Worm (Caenorhabditis elegans): ENCODE results near the gene chw-1.

Gene chw-1

DNA sequence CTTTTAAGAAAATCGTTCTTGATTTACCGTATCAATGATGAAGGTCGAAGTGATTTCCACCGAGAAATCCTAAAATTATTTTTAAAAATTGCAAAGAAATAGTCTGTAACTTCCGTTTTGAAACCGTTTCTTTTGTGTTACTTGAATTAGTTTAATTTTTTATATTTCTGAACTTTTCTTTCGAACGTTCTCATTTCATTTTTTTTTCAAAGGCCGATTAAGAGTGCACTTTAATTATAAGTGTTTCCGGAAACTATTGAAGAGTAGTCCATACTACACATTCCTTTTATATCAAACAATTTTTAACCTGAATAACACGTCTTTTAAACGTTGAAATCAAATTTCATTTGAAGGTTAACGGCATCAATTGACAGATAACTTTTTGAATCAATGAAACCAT lies 5.6 kb downstream of the chw-1 start:
- TF ChIP-seq tbx-7 (tag; optimal IDR thresholded peaks at IDR 0.05) (no peak), pha-4 (tag; optimal IDR thresholded peaks at IDR 0.05) (no peak), lin-11 (tag; optimal IDR thresholded peaks at IDR 0.05) (no peak), rnt-1 (tag; optimal IDR thresholded peaks at IDR 0.05) (no peak)

- TF ChIP-seq K09A11.1 (tag; optimal IDR thresholded peaks at IDR 0.05; ENCODE audit: insufficient read depth) (no peak), Y22D7AL.16 (tag; optimal IDR thresholded peaks at IDR 0.05) (no peak), elt-2 (tag; optimal IDR thresholded peaks at IDR 0.05) (no peak), pqm-1 (tag; optimal IDR thresholded peaks at IDR 0.05) (no peak), ceh-48 (tag; optimal IDR thresholded peaks at IDR 0.05) (no peak), madf-2 (tag; optimal IDR thresholded peaks at IDR 0.05) (no peak), unc-55 (GFP tag; optimal IDR thresholded peaks at IDR 0.05) (no peak), fkh-6 (tag; optimal IDR thresholded peaks at IDR 0.05) (no peak), ttx-3 (tag; optimal IDR thresholded peaks at IDR 0.05) (no peak), sox-2 (GFP tag; IDR thresholded peaks at IDR 0.05) (no peak)
These were observed 6.1 kb downstream of the chw-1 start, which contains the start of gene egl-9 for ce11 chrV:10468190-10468589. Gene egl-9 (plus strand): TSS chrV:10468517.

ce11 chrV:10468709-10469108 lies 6.6 kb downstream of the chw-1 start:
- TF ChIP-seq Y22D7AL.16 (tag; optimal IDR thresholded peaks at IDR 0.05) (no peak), nhr-232 (tag; optimal IDR thresholded peaks at IDR 0.05) (no peak), tbx-7 (tag; optimal IDR thresholded peaks at IDR 0.05) (no peak), che-1 (tag; optimal IDR thresholded peaks at IDR 0.05) (no peak), pag-3 (tag; optimal IDR thresholded peaks at IDR 0.05; ENCODE audit: borderline replicate concordance) (no peak), syd-9 (tag; optimal IDR thresholded peaks at IDR 0.05) (no peak), ceh-48 (tag; optimal IDR thresholded peaks at IDR 0.05) (no peak), nhr-11 (tag; optimal IDR thresholded peaks at IDR 0.05) (no peak), C08G9.2 (tag; optimal IDR thresholded peaks at IDR 0.05) (no peak)

DNA sequence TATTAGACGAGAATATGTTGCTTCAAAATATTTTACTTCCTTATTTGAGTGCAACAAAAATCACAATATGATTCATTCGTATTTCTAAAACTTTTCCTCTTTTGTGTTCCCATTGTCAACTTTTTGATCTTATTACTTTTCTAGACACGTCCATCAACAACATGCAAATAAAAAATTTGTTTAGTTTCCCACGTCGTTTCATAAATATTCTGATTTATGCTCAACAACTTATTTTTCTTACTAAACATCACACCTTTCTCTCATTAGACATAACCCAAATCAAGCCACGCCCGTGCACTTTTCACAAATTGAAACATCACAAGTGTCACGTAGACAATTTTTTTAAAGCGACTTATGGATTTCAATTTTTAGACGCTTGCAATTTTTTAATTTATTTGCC lies 7.8 kb downstream of the chw-1 start:
- no peak for TF ChIP-seq unc-42 (tag; optimal IDR thresholded peaks at IDR 0.05)
- TF ChIP-seq tbx-2 (tag; optimal IDR thresholded peaks at IDR 0.05) = no peak
- no peak for TF ChIP-seq C08G9.2 (tag; optimal IDR thresholded peaks at IDR 0.05)
- TF ChIP-seq unc-3 (GFP tag; conservative IDR thresholded peaks at IDR 0.05) = no peak
- TF ChIP-seq unc-3 (tag; optimal IDR thresholded peaks at IDR 0.05) = no peak
- TF ChIP-seq K09A11.1 (tag; optimal IDR thresholded peaks at IDR 0.05; ENCODE audit: insufficient read depth) = no peak
- TF ChIP-seq ceh-14 (tag; optimal IDR thresholded peaks at IDR 0.05) = no peak

DNA sequence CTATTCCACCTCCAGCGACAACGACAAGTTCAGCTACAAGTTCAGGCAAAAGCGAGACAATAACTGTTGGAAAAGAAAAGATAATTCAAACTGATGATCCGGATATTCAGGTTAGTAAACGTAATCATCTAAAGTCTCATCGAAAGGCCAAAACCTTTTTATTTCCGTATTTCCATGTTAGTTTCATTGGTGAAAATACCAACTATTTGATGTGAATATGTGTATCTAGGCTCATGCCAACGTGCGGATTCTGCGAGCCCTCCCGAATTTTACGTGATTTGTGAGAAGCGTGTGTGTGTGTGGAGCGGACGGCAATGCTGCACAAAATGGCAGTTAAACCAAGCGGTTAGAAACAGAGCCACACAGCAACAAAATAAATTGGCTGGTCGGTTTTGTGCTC lies 8.9 kb downstream of the chw-1 start:
- no peak for TF ChIP-seq mec-3 (tag; optimal IDR thresholded peaks at IDR 0.05; ENCODE audit: borderline replicate concordance)
- no peak for TF ChIP-seq pha-4 (tag; optimal IDR thresholded peaks at IDR 0.05)
- no peak for TF ChIP-seq pax-1 (tag; optimal IDR thresholded peaks at IDR 0.05)
- no peak for TF ChIP-seq sox-4 (tag; optimal IDR thresholded peaks at IDR 0.05)

- no peak for TF ChIP-seq pax-1 (tag; optimal IDR thresholded peaks at IDR 0.05)
These were observed 11.1 kb downstream of the chw-1 start for ce11 chrV:10472901-10473774.

- TF ChIP-seq C08G9.2 (tag; optimal IDR thresholded peaks at IDR 0.05) = no peak
- TF ChIP-seq hlh-13 (GFP tag; optimal IDR thresholded peaks at IDR 0.05) = no peak
- TF ChIP-seq ceh-30 (tag; optimal IDR thresholded peaks at IDR 0.05) = no peak
- no peak for TF ChIP-seq ttx-3 (tag; optimal IDR thresholded peaks at IDR 0.05)
- no peak for TF ChIP-seq unc-3 (GFP tag; conservative IDR thresholded peaks at IDR 0.05)
- no peak for TF ChIP-seq unc-3 (tag; optimal IDR thresholded peaks at IDR 0.05)
- no peak for TF ChIP-seq ceh-14 (tag; optimal IDR thresholded peaks at IDR 0.05)
- no peak for TF ChIP-seq ceh-24 (tag; optimal IDR thresholded peaks at IDR 0.05)
- TF ChIP-seq F13H6.1 (tag; optimal IDR thresholded peaks at IDR 0.05) = no peak
- TF ChIP-seq hlh-8 (tag; optimal IDR thresholded peaks at IDR 0.05) = no peak
- no peak for TF ChIP-seq pha-4 (tag; optimal IDR thresholded peaks at IDR 0.05)
- no peak for TF ChIP-seq tbx-2 (tag; optimal IDR thresholded peaks at IDR 0.05)
- TF ChIP-seq npax-4 (tag; optimal IDR thresholded peaks at IDR 0.05) = no peak
- no peak for TF ChIP-seq odd-2 (tag; optimal IDR thresholded peaks at IDR 0.05)
- TF ChIP-seq elt-2 (tag; optimal IDR thresholded peaks at IDR 0.05) = no peak
- TF ChIP-seq unc-42 (tag; optimal IDR thresholded peaks at IDR 0.05) = no peak
- no peak for TF ChIP-seq pax-1 (tag; optimal IDR thresholded peaks at IDR 0.05)
- TF ChIP-seq tbx-7 (tag; optimal IDR thresholded peaks at IDR 0.05) = no peak
- TF ChIP-seq ceh-9 (tag; optimal IDR thresholded peaks at IDR 0.05) = no peak
These were observed 12.0 kb downstream of the chw-1 start for ce11 chrV:10474040-10474439.
